Worm (Caenorhabditis elegans): ENCODE measurements around the gene faah-5.

Gene faah-5

DNA sequence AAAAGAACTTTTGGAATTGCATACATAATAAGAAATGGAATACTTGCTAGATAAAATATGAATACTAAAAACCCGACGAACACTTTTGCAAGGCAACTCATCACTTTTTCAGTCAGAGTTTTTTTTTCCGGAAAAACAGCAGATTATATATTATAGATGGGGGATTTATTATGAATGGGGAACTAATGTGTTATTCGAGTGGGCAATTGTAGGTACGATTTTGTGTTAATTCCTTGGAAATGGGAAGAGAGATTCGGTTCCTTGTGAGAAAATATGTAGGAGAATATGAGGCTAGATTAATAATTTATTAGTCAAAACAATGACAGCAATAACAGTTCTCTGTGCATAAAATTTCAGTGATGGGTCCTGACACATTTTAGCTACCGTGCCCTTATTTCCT, at the start of gene faah-5:
Gene faah-5 (minus strand): TSS at position 101 of the 400 bp plus-strand sequence.
- no peak for TF ChIP-seq mec-3 (tag; optimal IDR thresholded peaks at IDR 0.05; ENCODE audit: borderline replicate concordance)
- no peak for TF ChIP-seq sox-4 (tag; optimal IDR thresholded peaks at IDR 0.05)
- TF ChIP-seq unc-55 (GFP tag; optimal IDR thresholded peaks at IDR 0.05) = no peak
- no peak for TF ChIP-seq odd-2 (tag; optimal IDR thresholded peaks at IDR 0.05)
- TF ChIP-seq ceh-48 (tag; optimal IDR thresholded peaks at IDR 0.05) = no peak
- no peak for TF ChIP-seq sox-2 (GFP tag; IDR thresholded peaks at IDR 0.05)
- TF ChIP-seq ceh-34 (tag; optimal IDR thresholded peaks at IDR 0.05) = no peak

DNA sequence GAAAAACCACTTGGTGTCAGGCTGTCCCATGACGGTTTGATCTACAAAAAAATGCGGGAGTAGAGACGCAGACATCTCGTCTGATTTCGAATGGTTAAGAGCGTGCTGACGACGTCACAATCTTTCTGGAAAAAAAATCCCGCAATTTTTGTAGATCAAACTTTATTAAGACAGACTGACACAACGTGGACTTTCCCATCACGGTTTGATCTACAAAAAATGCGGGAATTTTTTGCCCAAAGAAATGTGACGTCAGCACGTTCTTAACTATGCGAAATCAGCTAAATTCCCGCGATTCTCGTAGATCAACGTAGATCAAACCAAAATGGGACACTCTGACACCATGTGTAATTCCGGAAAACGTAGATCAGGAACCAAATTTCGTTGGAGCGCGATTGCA, 47.3 kb upstream of the faah-5 start:
- no peak for TF ChIP-seq che-1 (tag; optimal IDR thresholded peaks at IDR 0.05)
- TF ChIP-seq ceh-34 (tag; optimal IDR thresholded peaks at IDR 0.05) = no peak
- no peak for TF ChIP-seq ceh-45 (GFP tag; IDR thresholded peaks at IDR 0.05)
- no peak for TF ChIP-seq hlh-30 (tag; optimal IDR thresholded peaks at IDR 0.05; ENCODE audit: insufficient read depth)
- no peak for TF ChIP-seq sox-4 (tag; optimal IDR thresholded peaks at IDR 0.05)
- no peak for TF ChIP-seq C38D4.7 (GFP tag; optimal IDR thresholded peaks at IDR 0.05)
- no peak for TF ChIP-seq tbx-2 (tag; optimal IDR thresholded peaks at IDR 0.05)
- no peak for TF ChIP-seq ceh-9 (tag; optimal IDR thresholded peaks at IDR 0.05)
- no peak for TF ChIP-seq ceh-48 (tag; optimal IDR thresholded peaks at IDR 0.05)
- no peak for TF ChIP-seq elt-2 (tag; optimal IDR thresholded peaks at IDR 0.05)
- no peak for TF ChIP-seq nhr-232 (tag; optimal IDR thresholded peaks at IDR 0.05)
- TF ChIP-seq ceh-2 (tag; optimal IDR thresholded peaks at IDR 0.05) = no peak
- TF ChIP-seq lim-6 (tag; optimal IDR thresholded peaks at IDR 0.05) = no peak
- TF ChIP-seq ceh-24 (tag; optimal IDR thresholded peaks at IDR 0.05) = no peak
- TF ChIP-seq Y22D7AL.16 (tag; optimal IDR thresholded peaks at IDR 0.05) = no peak
- TF ChIP-seq mec-3 (tag; optimal IDR thresholded peaks at IDR 0.05; ENCODE audit: borderline replicate concordance) = no peak
- TF ChIP-seq dve-1 (tag; optimal IDR thresholded peaks at IDR 0.05) = no peak

DNA sequence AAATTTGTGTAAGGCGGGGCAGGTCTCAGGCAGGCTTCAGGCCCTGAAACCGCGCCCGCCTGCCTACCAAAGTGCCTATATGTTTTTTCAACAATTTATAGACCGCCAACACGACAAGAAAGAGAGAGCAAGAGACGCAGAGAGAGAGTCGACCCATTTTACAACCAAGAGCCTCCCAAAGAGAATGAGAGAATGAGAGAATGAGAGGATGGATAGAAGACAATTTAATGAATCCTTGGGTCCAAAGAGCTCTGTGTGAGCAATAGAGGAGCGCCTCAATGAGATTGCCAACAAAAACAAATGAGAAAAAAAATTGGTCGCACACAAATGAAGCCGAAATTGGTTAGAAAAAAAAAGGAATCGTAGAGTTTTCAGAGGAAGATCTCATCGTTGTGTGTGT, 46.7 kb upstream of the faah-5 start:
- TF ChIP-seq syd-9 (tag; optimal IDR thresholded peaks at IDR 0.05) (no peak), unc-42 (tag; optimal IDR thresholded peaks at IDR 0.05) (peak; percentile 59), ztf-16 (tag; optimal IDR thresholded peaks at IDR 0.05) (no peak), ceh-2 (tag; optimal IDR thresholded peaks at IDR 0.05) (no peak), ceh-34 (tag; optimal IDR thresholded peaks at IDR 0.05) (peak; percentile 34), ceh-24 (tag; optimal IDR thresholded peaks at IDR 0.05) (no peak)

DNA sequence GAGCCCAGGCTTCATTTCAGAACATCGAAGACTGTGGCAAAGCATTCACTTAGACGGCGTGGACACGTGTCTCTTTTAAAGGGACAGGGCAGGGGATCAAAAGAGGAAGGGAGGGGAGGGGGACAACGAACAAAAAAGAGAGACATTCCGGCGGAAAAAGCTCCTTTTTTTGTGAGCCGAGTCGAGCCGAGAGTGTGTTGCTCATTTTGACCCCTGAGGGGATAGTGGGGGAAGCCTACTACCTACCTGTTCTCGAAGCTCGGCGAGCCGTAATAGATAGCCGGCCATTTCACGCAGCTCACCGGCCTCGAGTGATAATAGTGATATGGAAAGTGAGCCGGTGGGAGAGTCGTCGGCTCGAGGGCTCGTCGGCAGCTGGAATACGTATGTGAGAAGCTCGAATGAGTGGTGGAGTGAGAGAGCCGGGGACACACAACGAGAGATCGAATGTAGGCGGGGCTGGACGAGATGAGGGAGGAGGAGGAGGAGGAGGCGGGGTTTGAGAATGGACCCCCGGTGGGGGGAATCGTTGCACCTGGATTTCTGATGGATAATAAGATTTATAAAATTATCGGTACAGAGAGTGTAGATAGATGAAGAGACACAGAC, 45.5 kb upstream of the faah-5 start:
- TF ChIP-seq sox-4 (tag; optimal IDR thresholded peaks at IDR 0.05) (peak; percentile 3), pqm-1 (tag; optimal IDR thresholded peaks at IDR 0.05) (no peak), K02D7.2 (tag; optimal IDR thresholded peaks at IDR 0.05) (peak; percentile 59), ama-1 (optimal IDR thresholded peaks at IDR 0.05) (peak; percentile 76), fkh-6 (tag; optimal IDR thresholded peaks at IDR 0.05) (no peak), ceh-14 (tag; optimal IDR thresholded peaks at IDR 0.05) (peak; percentile 0), nfya-1 (tag; optimal IDR thresholded peaks at IDR 0.05) (peak; percentile 3)

DNA sequence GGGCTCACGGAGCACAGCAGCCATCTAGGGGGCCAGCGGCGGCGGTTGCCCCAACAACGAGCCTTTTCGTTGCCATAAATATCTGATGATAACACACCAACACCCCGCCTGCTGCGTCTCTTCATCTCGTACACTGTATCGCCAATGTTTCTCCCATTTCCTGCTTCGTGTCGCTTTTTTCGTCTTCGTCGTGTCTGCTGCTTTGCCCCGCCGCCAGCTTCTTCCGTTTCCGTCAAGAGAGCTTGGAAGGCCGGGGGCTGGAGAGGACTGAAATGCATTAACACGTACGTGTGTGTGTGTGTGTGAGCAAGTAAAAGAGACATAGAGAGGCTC, 44.7 kb upstream of the faah-5 start:
- no peak for TF ChIP-seq ceh-24 (tag; optimal IDR thresholded peaks at IDR 0.05)
- peak; percentile 41 for TF ChIP-seq che-1 (tag; optimal IDR thresholded peaks at IDR 0.05)
- no peak for TF ChIP-seq K09A11.1 (tag; optimal IDR thresholded peaks at IDR 0.05; ENCODE audit: insufficient read depth)
- no peak for TF ChIP-seq hlh-8 (tag; optimal IDR thresholded peaks at IDR 0.05)
- TF ChIP-seq sox-2 (GFP tag; IDR thresholded peaks at IDR 0.05) = no peak
- no peak for TF ChIP-seq pag-3 (tag; optimal IDR thresholded peaks at IDR 0.05; ENCODE audit: borderline replicate concordance)
- no peak for TF ChIP-seq rnt-1 (tag; optimal IDR thresholded peaks at IDR 0.05)
- no peak for TF ChIP-seq C38D4.7 (GFP tag; optimal IDR thresholded peaks at IDR 0.05)
- no peak for TF ChIP-seq tbx-2 (tag; optimal IDR thresholded peaks at IDR 0.05)
- no peak for TF ChIP-seq fax-1 (tag; optimal IDR thresholded peaks at IDR 0.05)
- TF ChIP-seq dmd-4 (tag; optimal IDR thresholded peaks at IDR 0.05; ENCODE audit: borderline replicate concordance) = no peak
- no peak for TF ChIP-seq pros-1 (tag; optimal IDR thresholded peaks at IDR 0.05)
- TF ChIP-seq unc-3 (GFP tag; conservative IDR thresholded peaks at IDR 0.05) = no peak
- TF ChIP-seq unc-3 (tag; optimal IDR thresholded peaks at IDR 0.05) = no peak
- no peak for TF ChIP-seq F13H6.1 (tag; optimal IDR thresholded peaks at IDR 0.05)
- no peak for TF ChIP-seq ahr-1 (tag; optimal IDR thresholded peaks at IDR 0.05)
- no peak for TF ChIP-seq hlh-30 (tag; optimal IDR thresholded peaks at IDR 0.05; ENCODE audit: insufficient read depth)
- no peak for TF ChIP-seq lin-11 (tag; optimal IDR thresholded peaks at IDR 0.05)
- TF ChIP-seq ceh-31 (tag; optimal IDR thresholded peaks at IDR 0.05) = peak; percentile 24
- TF ChIP-seq elt-4 (tag; optimal IDR thresholded peaks at IDR 0.05) = no peak
- peak; percentile 14 for TF ChIP-seq unc-42 (tag; optimal IDR thresholded peaks at IDR 0.05)
- TF ChIP-seq zip-5 (tag; optimal IDR thresholded peaks at IDR 0.05) = no peak
- TF ChIP-seq mec-3 (tag; optimal IDR thresholded peaks at IDR 0.05; ENCODE audit: borderline replicate concordance) = peak; percentile 36
- peak; percentile 49 for TF ChIP-seq K02D7.2 (tag; optimal IDR thresholded peaks at IDR 0.05)
